Worm (Caenorhabditis elegans): ENCODE measurements around the gene algn-9.

ce11 chrII:10594758-10595157 is 10.6 kb downstream of the algn-9 start, which contains the start of gene C14A4.6:
- TF ChIP-seq tbx-37 (GFP tag; conservative IDR thresholded peaks at IDR 0.05): no peak
- TF ChIP-seq pes-1 (GFP tag; IDR thresholded peaks at IDR 0.05): no peak
- TF ChIP-seq aly-1 (tag; optimal IDR thresholded peaks at IDR 0.05): no peak
- TF ChIP-seq hnd-1 (tag; optimal IDR thresholded peaks at IDR 0.05): no peak
- TF ChIP-seq tbx-11 (GFP tag; IDR thresholded peaks at IDR 0.05): no peak
- no peak for TF ChIP-seq ama-1 (optimal IDR thresholded peaks at IDR 0.05)
- no peak for TF ChIP-seq F13C5.2 (tag; optimal IDR thresholded peaks at IDR 0.05)
- no peak for TF ChIP-seq flt-1 (GFP tag; IDR thresholded peaks at IDR 0.05)
- no peak for TF ChIP-seq hmg-4 (GFP tag; optimal IDR thresholded peaks at IDR 0.05)

All from whole organism, early embryonic.